Worm (Caenorhabditis elegans) whole organism, late embryonic: ENCODE results near the gene F02E11.3.

ENCODE experiments used
- ceh-18 ChIP-seq: sonication (generic microtip); optimal IDR thresholded peaks from 2 replicates; lab custom pipeline; 2016; ENCODE audit warnings: missing genetic modification characterization, missing compliant biosample characterization
- nfya-1 ChIP-seq: sonication (generic microtip); optimal IDR thresholded peaks from 2 replicates; lab custom pipeline; 2017; ENCODE audit warnings: missing genetic modification characterization, mild to moderate bottlenecking, missing compliant biosample characterization, antibody characterized with exemption, moderate library complexity
- pax-1 ChIP-seq: fragments of 150-350 bp; optimal IDR thresholded peaks from 2 replicates; lab custom pipeline; 2014; ENCODE audit warnings: missing biosample characterization, missing genetic modification characterization
- pha-4 ChIP-seq: fragments of 150-350 bp; optimal IDR thresholded peaks from 2 replicates; lab custom pipeline; 2018; ENCODE audit warnings: missing biosample characterization, missing genetic modification reagents, missing genetic modification characterization

DNA sequence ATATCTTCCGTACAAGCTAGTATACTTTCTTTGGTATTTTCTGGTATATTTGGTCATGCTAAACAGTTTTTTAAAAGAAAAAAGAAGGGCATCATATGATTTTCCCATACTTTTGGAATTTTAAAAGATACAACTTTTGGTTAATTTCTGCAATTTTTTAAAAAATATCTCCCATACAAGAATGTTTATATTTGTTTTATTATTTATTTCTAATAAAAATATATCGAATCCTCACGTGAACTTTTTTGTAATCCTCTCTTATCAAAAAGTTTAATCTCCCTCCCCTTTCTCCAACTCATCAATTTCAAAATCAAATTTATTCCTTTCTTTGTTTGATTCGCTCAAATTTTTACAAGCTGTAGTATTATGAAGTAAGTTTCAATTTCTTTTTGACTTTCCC is 7.5 kb upstream of the F02E11.3 start, which contains the start of gene nep-13:
- no peak for TF ChIP-seq pha-4 (tag; lab: Kevin White, UChicago)
- no peak for TF ChIP-seq pax-1 (tag; lab: Kevin White, UChicago)
- no peak for TF ChIP-seq nfya-1 (tag; lab: Kevin White, UChicago)
- TF ChIP-seq ceh-18 (tag; lab: Kevin White, UChicago), result no peak
